Worm (Caenorhabditis elegans): ENCODE results near the gene snb-7.

snb-7 gene

DNA sequence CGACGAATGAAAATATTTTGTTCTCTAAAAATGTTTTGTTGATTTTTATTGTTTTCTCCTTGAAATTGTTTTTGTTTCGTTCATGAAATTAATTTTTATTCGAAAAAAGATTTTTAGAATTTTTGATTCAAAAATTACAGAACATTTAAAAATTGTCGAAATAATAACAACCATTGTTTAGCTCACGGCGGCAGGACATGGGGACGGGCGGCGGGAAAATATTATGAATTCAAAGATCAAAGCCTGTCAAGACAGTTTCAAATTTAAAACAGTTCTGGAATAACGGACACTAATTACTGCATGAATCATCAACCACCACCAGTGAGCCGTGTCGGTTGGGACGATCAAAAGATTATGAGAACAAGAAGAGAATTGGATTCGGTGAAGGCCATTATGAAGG is at the start of gene snb-7:
snb-7 (plus strand) TSS at position 301 of the 400 bp plus-strand sequence.
- TF ChIP-seq unc-39 (tag; optimal IDR thresholded peaks at IDR 0.05) (no peak), lin-13 (tag; optimal IDR thresholded peaks at IDR 0.05) (no peak), zip-8 (tag; optimal IDR thresholded peaks at IDR 0.05) (no peak), sem-2 (GFP tag; optimal IDR thresholded peaks at IDR 0.05) (no peak), ceh-43 (GFP tag; optimal IDR thresholded peaks at IDR 0.05) (no peak), bed-3 (GFP tag; optimal IDR thresholded peaks at IDR 0.05) (no peak), mls-2 (tag; optimal IDR thresholded peaks at IDR 0.05) (no peak), sptf-1 (tag; optimal IDR thresholded peaks at IDR 0.05) (no peak), pha-4 (tag; optimal IDR thresholded peaks at IDR 0.05) (no peak), flh-1 (GFP tag; optimal IDR thresholded peaks at IDR 0.05) (no peak), unc-120 (tag; optimal IDR thresholded peaks at IDR 0.05; ENCODE audit: poor library complexity, severe bottlenecking) (no peak), ceh-83 (GFP tag; optimal IDR thresholded peaks at IDR 0.05) (no peak), snpc-4 (tag; optimal IDR thresholded peaks at IDR 0.05) (no peak)

DNA sequence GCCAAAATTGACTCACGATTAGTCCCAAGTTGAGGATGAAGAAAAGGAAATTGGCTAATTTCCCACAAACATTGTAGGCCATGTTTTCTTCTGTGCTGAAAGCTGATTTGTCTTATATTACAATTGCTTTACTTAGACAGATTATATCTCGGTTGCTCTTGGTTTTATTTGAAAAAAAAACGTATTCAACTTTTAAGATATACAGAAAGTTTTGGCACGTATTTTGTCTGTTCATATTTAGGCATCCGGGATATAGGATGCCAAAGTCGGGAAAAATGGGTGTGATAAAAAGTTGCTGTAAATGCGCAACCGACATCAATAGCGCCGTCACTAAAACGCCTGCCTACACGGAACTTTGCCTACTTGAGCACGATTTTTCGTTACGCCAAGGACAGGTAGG is 40.5 kb upstream of the snb-7 start, which contains the start of gene tsp-4:
tsp-4 (minus strand) TSS at position 101 of the 400 bp plus-strand sequence.
- TF ChIP-seq mls-2 (tag; optimal IDR thresholded peaks at IDR 0.05) = no peak
- no peak for TF ChIP-seq nhr-237 (tag; optimal IDR thresholded peaks at IDR 0.05)
- TF ChIP-seq ces-1 (GFP tag; optimal IDR thresholded peaks at IDR 0.05) = no peak
- TF ChIP-seq pha-4 (tag; optimal IDR thresholded peaks at IDR 0.05) = no peak
- TF ChIP-seq zip-8 (tag; optimal IDR thresholded peaks at IDR 0.05) = no peak

DNA sequence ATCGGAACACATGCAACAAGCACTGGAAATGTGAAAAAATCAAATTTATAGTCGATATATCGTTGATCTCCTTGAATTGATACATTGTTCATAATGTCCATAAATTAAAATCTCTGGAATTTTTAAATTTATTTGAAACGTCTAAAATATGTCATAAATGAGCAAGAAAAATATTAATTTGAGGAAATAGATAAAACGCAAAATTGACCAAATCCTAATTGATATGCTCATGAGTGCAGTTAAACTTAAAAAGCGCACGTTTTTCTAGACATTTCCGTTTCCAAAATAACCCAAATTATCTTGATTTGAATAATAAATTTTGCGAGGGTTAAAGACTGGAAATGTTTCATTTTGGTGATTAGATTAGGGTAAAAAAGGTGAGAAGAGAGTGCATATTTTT is 38.1 kb upstream of the snb-7 start, which contains the start of gene sru-13:
sru-13 (minus strand) TSS at position 101 of the 400 bp plus-strand sequence.
- TF ChIP-seq bed-3 (GFP tag; optimal IDR thresholded peaks at IDR 0.05) (no peak), pha-4 (tag; optimal IDR thresholded peaks at IDR 0.05) (no peak), M03D4.4 (tag; optimal IDR thresholded peaks at IDR 0.05) (no peak), elt-1 (tag; optimal IDR thresholded peaks at IDR 0.05; ENCODE audit: borderline replicate concordance, insufficient read depth) (no peak), elt-3 (tag; optimal IDR thresholded peaks at IDR 0.05) (no peak), ceh-83 (GFP tag; optimal IDR thresholded peaks at IDR 0.05) (no peak), hlh-1 (tag; optimal IDR thresholded peaks at IDR 0.05) (no peak), drap-1 (GFP tag; optimal IDR thresholded peaks at IDR 0.05) (no peak), nhr-237 (tag; optimal IDR thresholded peaks at IDR 0.05) (no peak), sem-2 (GFP tag; optimal IDR thresholded peaks at IDR 0.05) (no peak), lin-13 (tag; optimal IDR thresholded peaks at IDR 0.05) (no peak), lsy-2 (tag; optimal IDR thresholded peaks at IDR 0.05) (no peak), mls-2 (tag; optimal IDR thresholded peaks at IDR 0.05) (no peak)

DNA sequence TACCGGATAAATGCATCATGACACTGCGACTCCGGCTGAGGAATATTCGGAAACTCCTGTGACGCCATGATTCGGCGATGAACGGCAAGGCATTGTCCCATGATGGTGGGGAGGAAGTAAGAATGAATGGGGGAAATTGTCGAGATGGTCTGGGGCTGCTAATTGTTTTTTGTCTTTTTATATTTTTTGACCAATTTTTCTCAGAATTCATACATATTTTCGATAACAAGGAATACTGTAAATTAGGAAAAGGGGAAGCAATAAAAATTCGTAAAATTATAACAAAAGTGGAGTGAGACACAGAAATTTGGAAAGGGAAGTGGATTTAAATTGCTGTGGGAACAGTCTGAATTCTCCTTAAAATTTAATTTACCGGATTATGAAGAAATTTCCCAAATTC is 35.3 kb upstream of the snb-7 start, which contains the start of gene eak-4:
eak-4 (minus strand) TSS at position 101 of the 400 bp plus-strand sequence.
- no peak for TF ChIP-seq lin-13 (tag; optimal IDR thresholded peaks at IDR 0.05)
- no peak for TF ChIP-seq ztf-11 (tag; optimal IDR thresholded peaks at IDR 0.05)
- no peak for TF ChIP-seq mls-2 (tag; optimal IDR thresholded peaks at IDR 0.05)
- no peak for TF ChIP-seq elt-1 (tag; optimal IDR thresholded peaks at IDR 0.05; ENCODE audit: borderline replicate concordance, insufficient read depth)
- no peak for TF ChIP-seq pha-4 (tag; optimal IDR thresholded peaks at IDR 0.05)
- no peak for TF ChIP-seq elt-3 (tag; optimal IDR thresholded peaks at IDR 0.05)
- no peak for TF ChIP-seq mep-1 (tag; optimal IDR thresholded peaks at IDR 0.05)
- no peak for TF ChIP-seq unc-62 (GFP tag; optimal IDR thresholded peaks at IDR 0.05)
- TF ChIP-seq cnd-1 (tag; optimal IDR thresholded peaks at IDR 0.05) = no peak
- TF ChIP-seq sptf-1 (tag; optimal IDR thresholded peaks at IDR 0.05) = no peak
- TF ChIP-seq nhr-237 (tag; optimal IDR thresholded peaks at IDR 0.05) = no peak
- TF ChIP-seq ceh-43 (GFP tag; optimal IDR thresholded peaks at IDR 0.05) = no peak
- no peak for TF ChIP-seq nhr-12 (tag; optimal IDR thresholded peaks at IDR 0.05)
- TF ChIP-seq tbx-8 (GFP tag; optimal IDR thresholded peaks at IDR 0.05) = no peak
- TF ChIP-seq lsy-2 (tag; optimal IDR thresholded peaks at IDR 0.05) = no peak
- no peak for TF ChIP-seq lin-32 (GFP tag; optimal IDR thresholded peaks at IDR 0.05)
- no peak for TF ChIP-seq ceh-83 (GFP tag; optimal IDR thresholded peaks at IDR 0.05)

DNA sequence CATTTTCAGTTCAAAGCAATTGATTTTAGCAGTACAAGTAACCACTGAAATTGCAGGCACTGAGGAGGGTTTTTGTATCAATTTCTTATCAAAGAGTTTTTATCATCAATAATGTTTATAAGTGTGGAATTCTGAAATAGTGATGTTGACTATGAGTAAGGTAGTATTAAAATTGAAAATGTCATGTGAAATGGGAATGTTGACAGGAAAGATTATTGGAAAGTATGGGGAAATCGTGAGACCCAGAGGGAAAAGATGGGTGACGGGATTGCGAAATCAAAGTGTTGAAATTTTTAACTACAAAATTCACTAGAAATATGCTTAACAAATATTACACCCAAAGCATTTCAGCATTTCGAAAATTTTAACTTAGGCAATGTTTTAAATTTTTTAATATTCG is 33.5 kb upstream of the snb-7 start, which contains the start of gene F53B2.8:
F53B2.8 (minus strand) TSS at position 180 of the 400 bp plus-strand sequence.
- TF ChIP-seq unc-62 (GFP tag; optimal IDR thresholded peaks at IDR 0.05) = no peak
- no peak for TF ChIP-seq mls-2 (tag; optimal IDR thresholded peaks at IDR 0.05)
- TF ChIP-seq elt-3 (tag; optimal IDR thresholded peaks at IDR 0.05) = no peak
- TF ChIP-seq sptf-1 (tag; optimal IDR thresholded peaks at IDR 0.05) = no peak
- TF ChIP-seq pha-4 (tag; optimal IDR thresholded peaks at IDR 0.05) = no peak
- no peak for TF ChIP-seq ztf-11 (tag; optimal IDR thresholded peaks at IDR 0.05)
- TF ChIP-seq cnd-1 (tag; optimal IDR thresholded peaks at IDR 0.05) = no peak
- no peak for TF ChIP-seq mep-1 (tag; optimal IDR thresholded peaks at IDR 0.05)
- TF ChIP-seq bed-3 (GFP tag; optimal IDR thresholded peaks at IDR 0.05) = no peak
- no peak for TF ChIP-seq nhr-2 (tag; optimal IDR thresholded peaks at IDR 0.05)
- TF ChIP-seq unc-120 (tag; optimal IDR thresholded peaks at IDR 0.05; ENCODE audit: poor library complexity, severe bottlenecking) = no peak
- TF ChIP-seq nhr-28 (tag; optimal IDR thresholded peaks at IDR 0.05) = no peak
- TF ChIP-seq nhr-76 (tag; optimal IDR thresholded peaks at IDR 0.05) = no peak
- no peak for TF ChIP-seq blmp-1 (tag; optimal IDR thresholded peaks at IDR 0.05)
- no peak for TF ChIP-seq lsy-2 (tag; optimal IDR thresholded peaks at IDR 0.05)
- TF ChIP-seq sem-2 (GFP tag; optimal IDR thresholded peaks at IDR 0.05) = no peak
- TF ChIP-seq ceh-83 (GFP tag; optimal IDR thresholded peaks at IDR 0.05) = no peak
- TF ChIP-seq ceh-39 (tag; optimal IDR thresholded peaks at IDR 0.05) = no peak
